Worm (Caenorhabditis elegans) whole organism, L4 larva: ENCODE data around the gene gob-1.

ENCODE experiments used
- F37D6.2 ChIP-seq: sonication (generic microtip); optimal IDR thresholded peaks from 2 replicates; lab custom pipeline; 2016; ENCODE audit warnings: mild to moderate bottlenecking, missing genetic modification characterization, missing compliant biosample characterization
- aly-2 ChIP-seq: sonication (generic microtip); optimal IDR thresholded peaks from 2 replicates; lab custom pipeline; 2018; ENCODE audit warnings: missing biosample characterization, missing genetic modification characterization
- egl-43 ChIP-seq: fragments of 200-800 bp; sonication (Bioruptor generic); IDR thresholded peaks from 2 replicates; pipeline ENCODE4 v1.3.6; 2022; ENCODE audit warnings: missing genetic modification reagents, missing genetic modification characterization, missing compliant biosample characterization
- jun-1 ChIP-seq: fragments of 150-350 bp; optimal IDR thresholded peaks from 2 replicates; lab custom pipeline; 2014; ENCODE audit warnings: missing biosample characterization, missing genetic modification reagents, missing genetic modification characterization
- lir-3 ChIP-seq: sonication (generic microtip); optimal IDR thresholded peaks from 2 replicates; lab custom pipeline; 2016; ENCODE audit warnings: mild to moderate bottlenecking, missing genetic modification characterization, missing compliant biosample characterization
- madf-5 ChIP-seq, 2 experiments: fragments of 200-800 bp; sonication (Bioruptor generic); IDR thresholded peaks; 2 replicates each; pipeline ENCODE4 v1.3.6; 2022; ENCODE audit warnings: missing compliant biosample characterization in 2 of 2, missing genetic modification characterization in 2 of 2
- nhr-11 ChIP-seq: fragments of 150-350 bp; optimal IDR thresholded peaks from 2 replicates; lab custom pipeline; 2014; ENCODE audit warnings: missing biosample characterization, missing genetic modification characterization
- nhr-237 ChIP-seq: sonication (generic microtip); optimal IDR thresholded peaks from 2 replicates; lab custom pipeline; 2017; ENCODE audit warnings: missing biosample characterization, missing genetic modification characterization
- nhr-42 ChIP-seq: fragments of 200-800 bp; sonication (Bioruptor generic); IDR thresholded peaks from 2 replicates; pipeline ENCODE4 v1.3.6; 2022; ENCODE audit warnings: missing genetic modification characterization, missing compliant biosample characterization
- nhr-77 ChIP-seq: fragments of 150-350 bp; optimal IDR thresholded peaks from 2 replicates; lab custom pipeline; 2014; ENCODE audit warnings: missing biosample characterization, missing genetic modification characterization
- spr-1 ChIP-seq: sonication (generic microtip); optimal IDR thresholded peaks from 2 replicates; lab custom pipeline; 2016; ENCODE audit warnings: mild to moderate bottlenecking, missing genetic modification characterization, missing compliant biosample characterization
- unc-39 ChIP-seq: sonication (generic microtip); optimal IDR thresholded peaks from 2 replicates; lab custom pipeline; 2017; ENCODE audit warnings: missing biosample characterization, missing genetic modification characterization
- ztf-11 ChIP-seq: fragments of 150-350 bp; optimal IDR thresholded peaks from 2 replicates; lab custom pipeline; 2014; ENCODE audit warnings: missing biosample characterization, missing genetic modification characterization

DNA sequence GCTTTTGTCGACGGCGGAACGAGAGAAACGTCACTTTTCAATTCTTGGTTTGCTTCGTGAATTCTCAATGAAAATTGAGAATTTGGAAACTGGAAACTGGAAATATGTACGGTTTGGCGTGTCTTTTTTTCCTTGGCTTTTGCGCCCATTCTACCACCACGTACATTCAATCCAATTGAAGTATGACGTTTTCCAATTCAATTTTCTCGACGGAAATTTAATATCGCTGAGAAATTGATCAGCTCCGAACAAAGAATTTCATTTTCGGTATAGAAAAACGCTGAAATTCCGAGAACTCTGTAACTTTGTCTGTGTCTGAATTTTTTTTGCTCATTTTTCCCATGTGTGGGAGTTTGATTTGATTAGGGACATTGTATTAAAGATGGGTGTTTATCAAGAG is 39.9 kb downstream of the gob-1 start:
- TF ChIP-seq ztf-11: no peak
- TF ChIP-seq spr-1 (tag; lab: Kevin White, UChicago): no peak
- TF ChIP-seq egl-43 (GFP tag; lab: Robert Waterston, UW): 0 out of 2 replicates have a peak, but pooled peaks have one; percentile 17
- TF ChIP-seq lir-3 (tag; lab: Kevin White, UChicago): no peak
- no peak for TF ChIP-seq aly-2 (tag; lab: Kevin White, UChicago)
- TF ChIP-seq nhr-42 (GFP tag; lab: Robert Waterston, UW): no peak
- TF ChIP-seq unc-39 (tag; lab: Kevin White, UChicago): no peak
- TF ChIP-seq nhr-11: no peak
- TF ChIP-seq nhr-237 (tag; lab: Kevin White, UChicago): no peak
- TF ChIP-seq nhr-77 (tag; lab: Kevin White, UChicago): no peak
- no peak for TF ChIP-seq jun-1
- no peak for TF ChIP-seq madf-5 (GFP tag; IDR thresholded peaks at IDR 0.05; lab: Robert Waterston, UW)
- no peak for TF ChIP-seq F37D6.2 (tag; lab: Kevin White, UChicago)
